Fruit fly (Drosophila melanogaster) whole organism, embryonic: ENCODE measurements around the gene spg.

Experiments used
- Antp ChIP-seq: fragments of 200-800 bp; sonication (Bioruptor generic); optimal IDR thresholded peaks from 3 replicates; lab custom pipeline; 2016; ENCODE audit warnings: missing biosample characterization, missing genetic modification characterization
- Awh ChIP-seq: fragments of 200-800 bp; sonication (Bioruptor generic); IDR thresholded peaks from 2 replicates; pipeline ENCODE4, ENCODE4 v1.3.6; 2022; ENCODE audit warnings: missing biosample characterization, missing genetic modification characterization
- CG10431 ChIP-seq: fragments of 200-800 bp; sonication (Bioruptor generic); optimal IDR thresholded peaks from 3 replicates; lab custom pipeline; 2018; ENCODE audit warnings: missing biosample characterization, mild to moderate bottlenecking, missing genetic modification characterization
- CG11504 ChIP-seq: fragments of 200-800 bp; sonication (Bioruptor generic); optimal IDR thresholded peaks from 3 replicates; lab custom pipeline; 2019; ENCODE audit warnings: missing biosample characterization, mild to moderate bottlenecking, missing genetic modification characterization, moderate library complexity
- CG11695 ChIP-seq: fragments of 200-800 bp; sonication (Bioruptor generic); IDR thresholded peaks from 3 replicates; pipeline ENCODE4 v1.3.6; 2022; ENCODE audit warnings: missing biosample characterization, missing genetic modification characterization
- CG12071 ChIP-seq: fragments of 200-800 bp; sonication (Bioruptor generic); optimal IDR thresholded peaks from 3 replicates; lab custom pipeline; 2018; ENCODE audit warnings: missing biosample characterization, mild to moderate bottlenecking, missing genetic modification characterization
- CG13123 ChIP-seq: fragments of 200-800 bp; sonication (Bioruptor generic); optimal IDR thresholded peaks from 2 replicates; lab custom pipeline; 2016; ENCODE audit warnings: missing biosample characterization, missing genetic modification characterization
- CG13424 ChIP-seq: fragments of 200-800 bp; sonication (Bioruptor generic); optimal IDR thresholded peaks from 2 replicates; lab custom pipeline; 2019; ENCODE audit warnings: missing biosample characterization, mild to moderate bottlenecking, missing genetic modification characterization, moderate library complexity
- CG14441 ChIP-seq: fragments of 200-800 bp; sonication (Bioruptor generic); IDR thresholded peaks from 2 replicates; pipeline ENCODE4 v1.3.6; 2022; ENCODE audit warnings: missing biosample characterization, missing genetic modification characterization
- CG1602 ChIP-seq: fragments of 200-800 bp; sonication (Bioruptor generic); optimal IDR thresholded peaks from 3 replicates; lab custom pipeline; 2016; ENCODE audit warnings: missing biosample characterization, missing genetic modification characterization
- CG1603 ChIP-seq: fragments of 200-800 bp; sonication (Bioruptor generic); optimal IDR thresholded peaks from 2 replicates; lab custom pipeline; 2019; ENCODE audit warnings: missing biosample characterization, mild to moderate bottlenecking, missing genetic modification characterization, moderate library complexity
- CG17359 ChIP-seq: fragments of 200-800 bp; sonication (Bioruptor generic); optimal IDR thresholded peaks from 3 replicates; lab custom pipeline; 2018; ENCODE audit warnings: missing biosample characterization, mild to moderate bottlenecking, missing genetic modification characterization, moderate library complexity
- CG17385 ChIP-seq: fragments of 200-800 bp; sonication (Bioruptor generic); optimal IDR thresholded peaks from 3 replicates; lab custom pipeline; 2018; ENCODE audit warnings: missing biosample characterization, mild to moderate bottlenecking, missing genetic modification characterization
- CG17829 ChIP-seq: fragments of 200-800 bp; optimal IDR thresholded peaks from 2 replicates; lab custom pipeline; 2019; ENCODE audit warnings: missing biosample characterization, mild to moderate bottlenecking, missing genetic modification characterization, moderate library complexity
- CG2712 ChIP-seq: fragments of 200-800 bp; optimal IDR thresholded peaks from 3 replicates; lab custom pipeline; 2019; ENCODE audit warnings: missing biosample characterization, mild to moderate bottlenecking, missing genetic modification characterization, moderate library complexity
- CG30403 ChIP-seq: fragments of 200-800 bp; sonication (Bioruptor generic); optimal IDR thresholded peaks from 3 replicates; lab custom pipeline; 2016; ENCODE audit warnings: missing biosample characterization, missing genetic modification characterization
- CG33213 ChIP-seq: fragments of 200-800 bp; sonication (Bioruptor generic); optimal IDR thresholded peaks from 3 replicates; lab custom pipeline; 2016; ENCODE audit warnings: missing biosample characterization, missing genetic modification characterization
- CG34422 ChIP-seq: fragments of 200-800 bp; sonication (Bioruptor generic); IDR thresholded peaks from 3 replicates; pipeline ENCODE4 v1.3.6; 2022; ENCODE audit warnings: missing biosample characterization, missing genetic modification characterization
- CG4424 ChIP-seq: fragments of 200-800 bp; sonication (Bioruptor generic); optimal IDR thresholded peaks from 3 replicates; lab custom pipeline; 2016; ENCODE audit warnings: missing biosample characterization, missing genetic modification characterization
- CG5953 ChIP-seq: fragments of 200-800 bp; sonication (Bioruptor generic); IDR thresholded peaks from 2 replicates; pipeline ENCODE4 v1.3.6; 2022; ENCODE audit warnings: missing biosample characterization, missing genetic modification characterization
- CG7372 ChIP-seq: fragments of 200-800 bp; sonication (Bioruptor generic); IDR thresholded peaks from 2 replicates; pipeline ENCODE4 v1.3.6; 2022; ENCODE audit warnings: missing biosample characterization, missing genetic modification characterization
- CG7839 ChIP-seq: fragments of 200-800 bp; sonication (Bioruptor generic); optimal IDR thresholded peaks from 3 replicates; lab custom pipeline; 2018; ENCODE audit warnings: missing biosample characterization, mild to moderate bottlenecking, missing genetic modification characterization, moderate library complexity
- CG8924 ChIP-seq: fragments of 200-800 bp; optimal IDR thresholded peaks from 3 replicates; lab custom pipeline; 2019; ENCODE audit warnings: missing biosample characterization, mild to moderate bottlenecking, missing genetic modification characterization, moderate library complexity
- Deaf1 ChIP-seq: fragments of 200-800 bp; optimal IDR thresholded peaks from 3 replicates; lab custom pipeline; 2019; ENCODE audit warnings: missing biosample characterization, mild to moderate bottlenecking, missing genetic modification characterization, moderate library complexity
- Dip3 ChIP-seq: fragments of 200-800 bp; sonication (Bioruptor generic); optimal IDR thresholded peaks from 3 replicates; lab custom pipeline; 2016; ENCODE audit warnings: missing biosample characterization, missing genetic modification characterization
- Gsc ChIP-seq: fragments of 200-800 bp; sonication (Bioruptor generic); IDR thresholded peaks from 2 replicates; pipeline ENCODE4 v1.3.6; 2022; ENCODE audit warnings: missing biosample characterization, missing genetic modification characterization
- H2.0 ChIP-seq: fragments of 200-800 bp; sonication (Bioruptor generic); IDR thresholded peaks from 2 replicates; pipeline ENCODE4 v1.3.6; 2022; ENCODE audit warnings: missing biosample characterization, missing genetic modification characterization
- Hr51 ChIP-seq, 2 experiments: fragments of 200-800 bp; sonication (Bioruptor generic); optimal IDR thresholded peaks; 2 replicates in 1 of 2; 3 replicates in 1 of 2; lab custom pipeline; 2016 to 2018; ENCODE audit warnings: missing biosample characterization in 2 of 2, missing genetic modification characterization in 2 of 2, mild to moderate bottlenecking in 1 of 2, moderate library complexity in 1 of 2
- NfI ChIP-seq: fragments of 200-800 bp; sonication (Bioruptor generic); optimal IDR thresholded peaks from 3 replicates; lab custom pipeline; 2018; ENCODE audit warnings: missing biosample characterization, mild to moderate bottlenecking, missing genetic modification characterization, moderate library complexity
- Rfx ChIP-seq: fragments of 200-800 bp; sonication (Bioruptor generic); IDR thresholded peaks from 2 replicates; pipeline ENCODE4 v1.3.6; 2022; ENCODE audit warnings: missing biosample characterization, missing genetic modification characterization
- Sox100B ChIP-seq: fragments of 200-800 bp; sonication (Bioruptor generic); optimal IDR thresholded peaks from 3 replicates; lab custom pipeline; 2018; ENCODE audit warnings: missing biosample characterization, mild to moderate bottlenecking, missing genetic modification characterization
- Usf ChIP-seq: fragments of 200-800 bp; sonication (Bioruptor generic); optimal IDR thresholded peaks from 2 replicates; lab custom pipeline; 2017; ENCODE audit warnings: missing genotype, missing biosample characterization, missing genetic modification characterization
- dpn ChIP-seq, 2 experiments: fragments of 200-800 bp; sonication (Bioruptor generic); optimal IDR thresholded peaks; 3 replicates each; lab custom pipeline; 2016; ENCODE audit warnings: missing biosample characterization in 2 of 2, missing genetic modification characterization in 2 of 2
- dysf ChIP-seq: fragments of 200-800 bp; sonication (Bioruptor generic); IDR thresholded peaks from 3 replicates; pipeline ENCODE4 v1.3.6; 2022; ENCODE audit warnings: missing biosample characterization, missing genetic modification characterization
- esg ChIP-seq: fragments of 200-800 bp; sonication (Bioruptor generic); conservative IDR thresholded peaks from 2 replicates; pipeline ENCODE4 v1.3.6; 2022; ENCODE audit warnings: missing biosample characterization, missing genetic modification characterization
- fd3F ChIP-seq: fragments of 200-800 bp; sonication (Bioruptor generic); optimal IDR thresholded peaks from 2 replicates; lab custom pipeline; 2018; ENCODE audit warnings: missing biosample characterization, mild to moderate bottlenecking, missing genetic modification characterization, moderate library complexity
- fd64A ChIP-seq: fragments of 200-800 bp; sonication (Bioruptor generic); optimal IDR thresholded peaks from 3 replicates; lab custom pipeline; 2018; ENCODE audit warnings: missing biosample characterization, mild to moderate bottlenecking, missing genetic modification characterization
- jigr1 ChIP-seq: fragments of 200-800 bp; sonication (Bioruptor generic); IDR thresholded peaks from 3 replicates; pipeline ENCODE4 v1.3.6; 2022; ENCODE audit warnings: missing biosample characterization, missing genetic modification characterization
- lab ChIP-seq: fragments of 200-800 bp; sonication (Bioruptor generic); optimal IDR thresholded peaks from 3 replicates; lab custom pipeline; 2017; ENCODE audit warnings: missing biosample characterization, missing genetic modification characterization, mild to moderate bottlenecking, moderate library complexity, missing genetic modification reagents
- maf-S ChIP-seq: fragments of 200-800 bp; sonication (Bioruptor generic); optimal IDR thresholded peaks from 2 replicates; lab custom pipeline; 2016; ENCODE audit warnings: missing biosample characterization, missing genetic modification characterization
- mam ChIP-seq: fragments of 200-800 bp; sonication (Bioruptor generic); optimal IDR thresholded peaks from 3 replicates; lab custom pipeline; 2016; ENCODE audit warnings: missing biosample characterization, missing genetic modification characterization
- nerfin-2 ChIP-seq: fragments of 200-800 bp; sonication (Bioruptor generic); IDR thresholded peaks from 2 replicates; pipeline ENCODE4 v1.3.6; 2022; ENCODE audit warnings: missing biosample characterization, missing genetic modification characterization; ENCODE audit not compliant: partially characterized antibody
- nmo ChIP-seq: fragments of 200-800 bp; sonication (Bioruptor generic); optimal IDR thresholded peaks from 2 replicates; lab custom pipeline; 2018; ENCODE audit warnings: missing biosample characterization, mild to moderate bottlenecking, missing genetic modification characterization, moderate library complexity
- org-1 ChIP-seq: fragments of 200-800 bp; sonication (Bioruptor generic); optimal IDR thresholded peaks from 2 replicates; lab custom pipeline; 2017; ENCODE audit warnings: missing biosample characterization, missing genetic modification characterization
- prd ChIP-seq, 3 experiments: fragments of >200 bp in 2 of 3; fragments of 200-800 bp in 1 of 3; sonication (Bioruptor generic) in 1 of 3; optimal IDR thresholded peaks in 2 of 3; IDR thresholded peaks in 1 of 3; 2 replicates in 2 of 3; 3 replicates in 1 of 3; pipeline versions ENCODE4 v1.3.6 to Lab custom; 2017 to 2022; ENCODE audit warnings: missing biosample characterization in 1 of 3, missing genetic modification characterization in 1 of 3
- ranshi ChIP-seq: fragments of 200-800 bp; sonication (Bioruptor generic); IDR thresholded peaks from 2 replicates; pipeline ENCODE4 v1.3.6; 2022; ENCODE audit warnings: missing biosample characterization, missing genetic modification characterization
- sens ChIP-seq: fragments of 200-800 bp; sonication (Bioruptor generic); peaks from one replicate; lab custom pipeline; 2016; ENCODE audit warnings: missing biosample characterization, missing genetic modification characterization
- tgo ChIP-seq: fragments of 200-800 bp; sonication (Bioruptor generic); IDR thresholded peaks from 3 replicates; pipeline ENCODE4 v1.3.6; 2022; ENCODE audit warnings: missing biosample characterization, missing genetic modification characterization
- vvl ChIP-seq: fragments of 200-800 bp; sonication (Bioruptor generic); IDR thresholded peaks from 2 replicates; pipeline ENCODE4 v1.3.6; 2022; ENCODE audit warnings: missing biosample characterization, missing genetic modification characterization
- zfh1 ChIP-seq: fragments of 200-800 bp; sonication (Bioruptor generic); IDR thresholded peaks from 3 replicates; pipeline ENCODE4 v1.3.6; 2022; ENCODE audit warnings: missing biosample characterization, missing genetic modification characterization

Gene spg

dm6 chr3R:28904174-28904573 lies 59.1 kb downstream of the spg start (continued):
- peak; percentile 64; the same call in 1 of the 2 replicates for TF ChIP-seq Awh (GFP tag; lab: Robert Waterston, UW)
- peak; percentile 70 for TF ChIP-seq vvl (GFP tag; lab: Robert Waterston, UW)
- peak; percentile 6 for TF ChIP-seq Antp
- TF ChIP-seq dysf = peak; percentile 63; the same call in 1 of the 3 replicates
- TF ChIP-seq Usf (GFP tag; lab: Kevin White, UChicago) = no peak
- peak; percentile 70 for TF ChIP-seq tgo (GFP tag; lab: Robert Waterston, UW)
- peak; percentile 76 for TF ChIP-seq CG1603
- TF ChIP-seq CG12071 (GFP tag; lab: Kevin White, UChicago) = peak; percentile 38
- TF ChIP-seq lab (GFP tag; lab: Kevin White, UChicago) = peak; percentile 11
- TF ChIP-seq CG14441 (GFP tag; lab: Robert Waterston, UW) = peak; percentile 51; the same call in 1 of the 2 replicates
- TF ChIP-seq CG10431 (GFP tag; lab: Kevin White, UChicago) = no peak
- TF ChIP-seq CG2712 (tag; lab: Kevin White, UChicago) = peak; percentile 59
- TF ChIP-seq Gsc (GFP tag; lab: Robert Waterston, UW) = no peak
- peak; percentile 54 for TF ChIP-seq CG5953 (GFP tag; lab: Robert Waterston, UW)
- TF ChIP-seq zfh1 (GFP tag; lab: Robert Waterston, UW) = peak; percentile 58; the same call in 2 of the 3 replicates
- no peak for TF ChIP-seq CG33213 (GFP tag; lab: Kevin White, UChicago)
- TF ChIP-seq dpn (GFP tag; optimal IDR thresholded peaks at IDR 0.05; lab: Kevin White, UChicago) = peak in 1 of 2 experiments; percentile 27
- peak; percentile 42; the same call in 2 of the 3 replicates for TF ChIP-seq jigr1 (GFP tag; lab: Robert Waterston, UW)
- peak; percentile 59; the same call in 1 of the 2 replicates for TF ChIP-seq ranshi (GFP tag; lab: Robert Waterston, UW)
- TF ChIP-seq Deaf1 (tag; lab: Kevin White, UChicago) = peak; percentile 1
- peak; percentile 8 for TF ChIP-seq fd64A
- no peak for TF ChIP-seq Dip3
- peak; percentile 6 for TF ChIP-seq org-1 (GFP tag; lab: Kevin White, UChicago)
- peak; percentile 61 for TF ChIP-seq Rfx (GFP tag; lab: Robert Waterston, UW)
- peak; percentile 12 for TF ChIP-seq CG13123 (GFP tag; lab: Kevin White, UChicago)
- TF ChIP-seq NfI (GFP tag; lab: Kevin White, UChicago) = peak; percentile 48
- peak; percentile 54 for TF ChIP-seq CG13424
- TF ChIP-seq Hr51 (GFP tag; optimal IDR thresholded peaks at IDR 0.05; lab: Kevin White, UChicago) = peak in 1 of 2 experiments; percentile 73
- peak; percentile 26 for TF ChIP-seq Sox100B (GFP tag; lab: Kevin White, UChicago)
- peak; percentile 58 for TF ChIP-seq CG17829 (tag; lab: Kevin White, UChicago)
- TF ChIP-seq esg (GFP tag; lab: Robert Waterston, UW) = peak; percentile 63
- TF ChIP-seq CG30403 (GFP tag; lab: Kevin White, UChicago) = peak; percentile 6
- peak; percentile 48 for TF ChIP-seq CG17385 (GFP tag; lab: Kevin White, UChicago)
- TF ChIP-seq CG1602 (GFP tag; lab: Kevin White, UChicago) = no peak
- peak; percentile 66 for TF ChIP-seq nmo (GFP tag; lab: Kevin White, UChicago)
- TF ChIP-seq fd3F (GFP tag; lab: Kevin White, UChicago) = peak; percentile 22
- TF ChIP-seq maf-S (GFP tag; lab: Kevin White, UChicago) = no peak
- peak; percentile 68 for TF ChIP-seq CG11504 (tag; lab: Kevin White, UChicago)
- peak; percentile 9; the same call in 1 of the 2 replicates for TF ChIP-seq H2.0 (GFP tag; lab: Robert Waterston, UW)
- peak; percentile 91 for TF ChIP-seq sens (GFP tag; lab: Kevin White, UChicago)
- TF ChIP-seq CG8924 = peak; percentile 39
- peak; percentile 4 for TF ChIP-seq mam (GFP tag; lab: Kevin White, UChicago)
- TF ChIP-seq prd (optimal IDR thresholded peaks at IDR 0.05; lab: Kevin White, UChicago) = no peak
- TF ChIP-seq prd (GFP tag; IDR thresholded peaks at IDR 0.05; lab: Robert Waterston, UW) = peak; percentile 65
- peak; percentile 26; the same call in 1 of the 3 replicates for TF ChIP-seq CG11695
- TF ChIP-seq CG17359 (tag; lab: Kevin White, UChicago) = peak; percentile 73
- TF ChIP-seq CG34422 (GFP tag; lab: Robert Waterston, UW) = 0 out of 3 replicates have a peak, but pooled peaks have one; percentile 42
- TF ChIP-seq CG7372 (GFP tag; lab: Robert Waterston, UW) = peak; percentile 45
- TF ChIP-seq nerfin-2 = no peak
- TF ChIP-seq CG4424 (GFP tag; lab: Kevin White, UChicago) = peak; percentile 44
- TF ChIP-seq CG7839 (tag; lab: Kevin White, UChicago) = peak; percentile 63
